Worm (Caenorhabditis elegans) whole organism, midembryonic: ENCODE results near the gene ceh-27.

ENCODE experiments used
- T22C8.4 ChIP-seq: fragments of 200-800 bp; sonication (Bioruptor generic); IDR thresholded peaks from 2 replicates; pipeline ENCODE4 v1.3.6; 2022; ENCODE audit warnings: missing genetic modification characterization, missing compliant biosample characterization
- cog-1 ChIP-seq: sonication (generic microtip); optimal IDR thresholded peaks from 2 replicates; lab custom pipeline; 2016; ENCODE audit warnings: missing genetic modification characterization, missing compliant biosample characterization
- flt-1 ChIP-seq: fragments of 200-800 bp; sonication (Bioruptor generic); IDR thresholded peaks from 2 replicates; pipeline ENCODE4 v1.3.6; 2022; ENCODE audit warnings: missing genetic modification characterization, missing compliant biosample characterization
- klf-2 ChIP-seq: fragments of 200-800 bp; sonication (Bioruptor generic); conservative IDR thresholded peaks from 2 replicates; pipeline ENCODE4 v1.3.6; 2022; ENCODE audit warnings: missing genetic modification reagents, missing genetic modification characterization, missing compliant biosample characterization
- med-1 ChIP-seq: sonication (generic microtip); optimal IDR thresholded peaks from 2 replicates; lab custom pipeline; 2017; ENCODE audit warnings: missing genetic modification characterization, mild to moderate bottlenecking, missing compliant biosample characterization, antibody characterized with exemption, missing genetic modification reagents; ENCODE audit not compliant: insufficient read depth
- ref-1 ChIP-seq: fragments of 200-800 bp; sonication (Bioruptor generic); conservative IDR thresholded peaks from 2 replicates; pipeline ENCODE4 v1.3.6; 2022; ENCODE audit warnings: missing genetic modification reagents, missing genetic modification characterization, missing compliant biosample characterization
- tab-1 ChIP-seq: fragments of 200-800 bp; sonication (Bioruptor generic); IDR thresholded peaks from 2 replicates; pipeline ENCODE4 v1.3.6; 2022; ENCODE audit warnings: missing genetic modification characterization, missing compliant biosample characterization
- ztf-23 ChIP-seq: fragments of 200-800 bp; sonication (Bioruptor generic); IDR thresholded peaks from 2 replicates; pipeline ENCODE4 v1.3.6; 2022; ENCODE audit warnings: missing genetic modification reagents, missing genetic modification characterization, missing compliant biosample characterization
- ztf-29 ChIP-seq: fragments of 200-800 bp; sonication (Bioruptor generic); IDR thresholded peaks from 2 replicates; pipeline ENCODE4 v1.3.6; 2022; ENCODE audit warnings: missing genetic modification reagents, missing genetic modification characterization, missing compliant biosample characterization

The ceh-27 gene

DNA sequence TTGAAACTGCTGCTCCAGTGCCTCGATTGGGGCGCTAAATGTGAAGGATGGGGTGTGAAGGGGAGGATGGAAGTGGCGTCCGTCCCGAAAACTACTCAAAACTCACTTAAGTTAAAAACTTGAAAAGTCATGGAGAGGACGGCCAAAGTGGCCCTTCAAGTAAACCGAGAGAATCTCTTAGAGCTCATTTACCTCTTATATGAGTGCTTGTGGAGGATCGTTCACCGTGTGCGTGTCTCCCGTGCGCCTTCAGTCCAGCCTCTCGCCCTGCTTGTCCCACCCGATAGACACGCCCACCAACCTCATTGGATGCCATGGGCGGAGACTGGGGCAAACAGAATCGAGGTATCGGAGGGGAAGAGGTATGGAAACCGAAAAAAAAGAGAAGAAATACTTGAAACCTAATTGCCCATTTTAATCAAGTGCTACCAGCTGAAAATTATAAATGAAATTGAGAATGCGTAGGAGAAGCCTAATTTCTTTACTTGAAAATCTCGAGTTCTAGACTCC is at the start of gene ceh-27:
TSS of gene ceh-27 (minus strand) at position 228 of the 510 bp plus-strand sequence.
- TF ChIP-seq ztf-23 (GFP tag; lab: Robert Waterston, UW): peak; percentile 26; the same call in 1 of the 2 replicates
- TF ChIP-seq klf-2: no peak
- no peak for TF ChIP-seq med-1
- TF ChIP-seq T22C8.4 (GFP tag; lab: Robert Waterston, UW): no peak
- no peak for TF ChIP-seq ref-1 (GFP tag; lab: Robert Waterston, UW)
- TF ChIP-seq flt-1 (GFP tag; lab: Robert Waterston, UW): no peak
- TF ChIP-seq cog-1: no peak

DNA sequence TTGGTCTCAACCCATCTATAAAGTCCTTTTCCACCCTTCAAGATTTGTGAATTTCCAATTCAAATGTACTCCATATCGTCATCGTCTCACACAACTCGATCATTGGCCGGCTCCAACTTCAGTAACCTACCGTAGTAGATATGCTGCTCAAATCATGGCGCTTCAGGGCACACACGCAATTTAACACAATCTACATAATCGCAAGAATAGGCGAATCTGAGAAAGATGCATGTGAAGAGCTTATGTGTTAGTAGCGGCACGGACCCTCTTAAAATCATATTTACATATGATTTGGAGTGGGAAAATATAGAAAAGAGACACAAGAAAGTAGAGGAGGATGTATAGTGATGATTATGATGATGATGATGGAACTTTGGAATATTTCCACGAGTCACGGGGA is 46.8 kb upstream of the ceh-27 start:
- TF ChIP-seq med-1 (no peak), ref-1 (GFP tag; lab: Robert Waterston, UW) (no peak), tab-1 (GFP tag; lab: Robert Waterston, UW) (no peak), ztf-23 (GFP tag; lab: Robert Waterston, UW) (no peak), klf-2 (no peak), ztf-29 (GFP tag; lab: Robert Waterston, UW) (no peak), flt-1 (GFP tag; lab: Robert Waterston, UW) (no peak), T22C8.4 (GFP tag; lab: Robert Waterston, UW) (no peak), cog-1 (no peak)

DNA sequence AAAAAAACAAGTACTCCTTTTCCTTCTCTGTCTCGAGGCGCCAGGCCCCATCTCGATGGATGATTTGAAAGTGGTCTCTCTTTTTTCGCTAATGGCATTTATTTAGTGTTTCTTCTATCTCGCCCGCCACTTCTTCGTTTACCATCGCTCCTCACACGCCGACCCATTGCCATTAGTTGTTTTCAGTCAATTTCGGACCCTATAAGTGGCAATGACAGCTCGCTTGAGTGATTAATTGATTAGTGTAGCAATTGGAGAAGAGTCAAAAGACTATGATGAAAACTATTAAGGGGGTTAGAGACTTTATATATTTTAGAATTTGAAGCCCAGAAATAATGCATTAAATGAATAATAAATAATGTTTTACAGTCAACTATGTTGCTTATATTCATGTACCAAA is 41.5 kb upstream of the ceh-27 start:
- TF ChIP-seq ref-1 (GFP tag; lab: Robert Waterston, UW) (no peak), T22C8.4 (GFP tag; lab: Robert Waterston, UW) (no peak), ztf-23 (GFP tag; lab: Robert Waterston, UW) (no peak), ztf-29 (GFP tag; lab: Robert Waterston, UW) (no peak), tab-1 (GFP tag; lab: Robert Waterston, UW) (no peak), klf-2 (no peak), cog-1 (no peak), flt-1 (GFP tag; lab: Robert Waterston, UW) (no peak), med-1 (no peak)

DNA sequence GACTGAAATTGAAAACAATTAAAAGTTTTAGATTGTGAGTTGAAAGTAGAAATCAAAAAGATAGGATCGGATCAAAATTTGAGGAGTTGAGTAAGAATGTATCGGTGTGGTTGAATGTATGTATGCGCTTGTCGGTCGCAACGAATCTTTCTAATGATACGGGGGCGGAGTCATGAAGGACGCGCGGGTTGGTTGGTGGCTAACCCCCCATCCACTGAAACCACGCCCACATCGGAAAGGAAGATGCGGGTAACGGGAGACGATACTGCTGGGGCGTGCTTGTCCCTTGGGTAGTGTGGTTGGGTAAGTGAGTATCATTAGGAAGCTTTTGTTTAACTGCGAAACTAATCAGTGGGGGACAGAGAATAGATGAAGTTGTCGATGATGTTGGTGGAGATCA is 40.5 kb upstream of the ceh-27 start, which contains the start of gene ceh-32:
TSS of gene ceh-32 (minus strand) at position 2 of the 400 bp plus-strand sequence.
- TF ChIP-seq ztf-29 (GFP tag; lab: Robert Waterston, UW) (no peak), klf-2 (no peak), tab-1 (GFP tag; lab: Robert Waterston, UW) (0 out of 2 replicates have a peak, but pooled peaks have one; percentile 13), flt-1 (GFP tag; lab: Robert Waterston, UW) (no peak), med-1 (no peak)

DNA sequence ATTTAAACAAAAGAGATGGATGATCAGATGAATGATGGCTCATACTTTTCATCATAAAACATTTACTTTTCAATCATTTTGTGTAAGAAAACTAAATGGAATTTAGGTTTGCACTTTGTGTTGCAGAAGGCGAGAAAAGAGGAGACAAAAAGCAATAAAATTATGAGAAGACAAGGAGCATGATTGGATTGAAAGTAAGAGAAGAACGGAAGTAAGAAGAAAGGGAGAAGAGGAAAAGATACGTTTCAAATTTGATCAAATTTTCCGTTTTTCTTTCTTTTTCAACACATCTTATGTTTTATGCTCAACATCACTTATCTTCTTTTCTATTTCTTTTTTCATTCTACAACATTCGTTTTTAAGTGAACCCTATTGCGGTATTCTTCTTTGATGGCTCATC is 39.8 kb upstream of the ceh-27 start:
- TF ChIP-seq med-1 (no peak), cog-1 (no peak)

DNA sequence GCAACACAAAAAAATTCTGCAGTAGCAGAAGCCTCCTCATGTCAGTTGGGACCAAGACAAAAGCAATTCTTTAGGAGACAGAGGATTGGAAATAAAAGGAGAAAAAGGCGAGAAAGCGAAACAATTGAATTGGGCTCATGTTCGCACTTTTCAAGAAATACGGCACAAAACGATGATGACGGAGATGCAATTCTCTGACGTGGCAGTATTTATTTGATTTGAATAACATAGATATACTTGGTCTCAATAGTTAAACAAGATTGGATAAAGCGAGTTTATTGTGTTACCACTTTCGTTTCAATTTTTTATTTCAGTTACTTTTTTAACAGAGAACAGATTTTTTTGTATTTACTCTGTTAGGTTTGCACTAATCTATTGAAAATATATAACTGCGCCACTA is 32.6 kb upstream of the ceh-27 start:
- no peak for TF ChIP-seq ztf-29 (GFP tag; lab: Robert Waterston, UW)

DNA sequence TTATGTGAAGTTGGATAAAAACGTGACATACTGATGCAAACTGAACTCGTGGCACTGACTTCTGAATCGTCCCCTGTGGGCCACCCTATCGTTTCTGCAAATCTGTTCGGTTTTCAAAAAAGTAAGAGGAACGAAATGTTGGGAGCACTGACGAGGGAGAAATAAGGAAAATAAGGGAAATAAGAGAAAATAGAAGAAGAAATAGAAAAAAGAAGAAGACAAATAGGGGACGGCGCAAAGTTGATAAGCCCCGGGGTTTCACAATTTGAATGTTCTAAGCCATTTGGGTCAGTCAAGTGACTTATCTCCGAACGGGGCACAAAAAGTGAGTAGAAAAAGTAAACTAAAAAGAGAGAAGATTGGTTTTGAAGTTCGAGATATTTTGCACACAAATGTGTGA is 30.7 kb upstream of the ceh-27 start, which contains the start of gene W05E10.5:
TSS of gene W05E10.5 (minus strand) at position 101 of the 400 bp plus-strand sequence.
- TF ChIP-seq T22C8.4 (GFP tag; lab: Robert Waterston, UW) (no peak), med-1 (no peak), ztf-23 (GFP tag; lab: Robert Waterston, UW) (no peak), flt-1 (GFP tag; lab: Robert Waterston, UW) (no peak), cog-1 (no peak)

DNA sequence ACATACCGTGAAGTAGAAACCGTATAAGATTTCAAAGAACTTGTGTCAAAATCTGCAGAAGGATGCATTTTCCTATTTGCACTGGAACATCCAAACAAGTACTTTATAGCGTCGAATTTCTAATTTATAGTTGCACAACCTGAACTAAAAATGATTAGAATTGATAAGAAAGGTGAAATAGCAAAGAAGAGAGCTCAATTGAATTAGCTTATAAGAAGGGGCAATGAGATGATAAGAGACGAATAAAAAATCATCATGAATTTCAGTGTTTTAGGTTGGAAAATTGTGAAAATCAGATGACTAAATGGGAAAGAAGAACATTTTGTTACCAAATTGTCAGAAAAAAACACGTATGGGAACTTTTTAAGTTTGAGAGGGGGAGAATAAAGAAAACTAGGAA is 26.7 kb upstream of the ceh-27 start, which contains the start of gene W05E10.1:
TSS of gene W05E10.1 (minus strand) at position 139 of the 400 bp plus-strand sequence.
- TF ChIP-seq T22C8.4 (GFP tag; lab: Robert Waterston, UW): no peak
- no peak for TF ChIP-seq ztf-23 (GFP tag; lab: Robert Waterston, UW)
- TF ChIP-seq cog-1: no peak
- no peak for TF ChIP-seq flt-1 (GFP tag; lab: Robert Waterston, UW)
- TF ChIP-seq ztf-29 (GFP tag; lab: Robert Waterston, UW): no peak
- TF ChIP-seq klf-2: no peak
- TF ChIP-seq ref-1 (GFP tag; lab: Robert Waterston, UW): no peak
- TF ChIP-seq tab-1 (GFP tag; lab: Robert Waterston, UW): no peak
- no peak for TF ChIP-seq med-1

DNA sequence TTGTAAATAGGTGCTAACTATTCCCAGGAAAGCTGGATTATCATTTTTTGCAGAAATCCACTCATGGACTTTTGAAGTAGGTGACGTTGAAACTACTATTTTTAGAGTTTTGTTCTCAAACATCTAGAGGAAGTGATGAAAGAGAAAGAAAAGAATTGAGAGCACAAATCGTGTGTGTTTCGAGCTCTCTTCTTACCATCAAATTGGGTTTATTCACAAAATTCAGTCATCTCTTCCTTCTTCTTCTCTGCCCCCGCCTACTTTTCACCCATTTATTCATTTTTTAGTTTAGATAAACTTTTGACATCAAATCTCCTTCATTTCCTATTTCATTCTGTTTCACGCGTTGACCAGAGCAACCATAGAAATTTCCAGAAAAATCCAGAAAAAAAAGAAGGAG is 22.0 kb upstream of the ceh-27 start, which contains the start of gene W05E10.2:
TSS of gene W05E10.2 (plus strand) at position 301 of the 400 bp plus-strand sequence.
- no peak for TF ChIP-seq T22C8.4 (GFP tag; lab: Robert Waterston, UW)
- no peak for TF ChIP-seq klf-2
- TF ChIP-seq med-1: no peak
- TF ChIP-seq ref-1 (GFP tag; lab: Robert Waterston, UW): no peak
- TF ChIP-seq ztf-29 (GFP tag; lab: Robert Waterston, UW): no peak
- no peak for TF ChIP-seq flt-1 (GFP tag; lab: Robert Waterston, UW)
- no peak for TF ChIP-seq cog-1
- no peak for TF ChIP-seq tab-1 (GFP tag; lab: Robert Waterston, UW)
- TF ChIP-seq ztf-23 (GFP tag; lab: Robert Waterston, UW): no peak

DNA sequence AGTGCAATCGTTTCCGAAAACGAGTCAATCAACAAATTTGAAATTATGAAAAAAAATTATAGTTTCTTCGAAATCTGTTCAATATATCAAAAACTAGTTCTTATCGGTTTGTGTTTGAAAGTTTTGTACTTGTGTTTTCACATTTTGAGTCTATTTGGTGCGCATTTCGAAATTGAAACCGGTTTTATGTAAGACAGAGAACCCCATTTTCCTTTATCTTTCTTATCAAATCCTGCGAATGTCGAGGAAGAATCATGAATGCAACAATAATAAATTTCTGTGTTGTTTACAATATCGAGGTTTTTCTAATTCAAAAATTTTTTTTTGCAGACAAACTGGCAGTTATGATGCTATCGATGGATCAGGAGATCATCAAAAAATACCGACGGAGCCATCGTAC is 18.0 kb upstream of the ceh-27 start:
- TF ChIP-seq cog-1 (no peak), ztf-29 (GFP tag; lab: Robert Waterston, UW) (no peak), tab-1 (GFP tag; lab: Robert Waterston, UW) (no peak), klf-2 (no peak), ztf-23 (GFP tag; lab: Robert Waterston, UW) (no peak), med-1 (no peak), ref-1 (GFP tag; lab: Robert Waterston, UW) (no peak), T22C8.4 (GFP tag; lab: Robert Waterston, UW) (no peak), flt-1 (GFP tag; lab: Robert Waterston, UW) (no peak)
